Worm (Caenorhabditis elegans) whole organism, L4/young adult: ENCODE results near the gene F55G1.6.

Experiments
- dao-5 ChIP-seq: sonication (generic microtip); optimal IDR thresholded peaks from 2 replicates; lab custom pipeline; 2016; ENCODE audit warnings: missing genotype, missing genetic modification characterization, moderate library complexity, missing compliant biosample characterization
- him-1 ChIP-seq: sonication (generic microtip); optimal IDR thresholded peaks from 2 replicates; lab custom pipeline; 2016; ENCODE audit warnings: missing genotype, missing genetic modification reagents, missing genetic modification characterization, missing compliant biosample characterization

- no peak for TF ChIP-seq dao-5 (tag; lab: Kevin White, UChicago)
- TF ChIP-seq him-1, result no peak
Measured at ce11 chrIV:7510829-7511228, 37.5 kb downstream of the F55G1.6 start.
